Worm (Caenorhabditis elegans) whole organism, midembryonic: ENCODE data around the gene str-47.

Experiments
- cog-1 ChIP-seq: sonication (generic microtip); optimal IDR thresholded peaks from 2 replicates; lab custom pipeline; 2016; ENCODE audit warnings: missing genetic modification characterization, missing compliant biosample characterization
- flt-1 ChIP-seq: fragments of 200-800 bp; sonication (Bioruptor generic); IDR thresholded peaks from 2 replicates; pipeline ENCODE4 v1.3.6; 2022; ENCODE audit warnings: missing genetic modification characterization, missing compliant biosample characterization
- klf-2 ChIP-seq: fragments of 200-800 bp; sonication (Bioruptor generic); conservative IDR thresholded peaks from 2 replicates; pipeline ENCODE4 v1.3.6; 2022; ENCODE audit warnings: missing genetic modification reagents, missing genetic modification characterization, missing compliant biosample characterization
- ztf-23 ChIP-seq: fragments of 200-800 bp; sonication (Bioruptor generic); IDR thresholded peaks from 2 replicates; pipeline ENCODE4 v1.3.6; 2022; ENCODE audit warnings: missing genetic modification reagents, missing genetic modification characterization, missing compliant biosample characterization
- ztf-29 ChIP-seq: fragments of 200-800 bp; sonication (Bioruptor generic); IDR thresholded peaks from 2 replicates; pipeline ENCODE4 v1.3.6; 2022; ENCODE audit warnings: missing genetic modification reagents, missing genetic modification characterization, missing compliant biosample characterization

ce11 chrV:7647147-7647546 lies 1.6 kb downstream of the str-47 start:
- TF ChIP-seq flt-1: no peak
- no peak for TF ChIP-seq klf-2 (GFP tag; lab: Robert Waterston, UW)
- no peak for TF ChIP-seq ztf-29 (GFP tag; lab: Robert Waterston, UW)
- TF ChIP-seq ztf-23: no peak
- TF ChIP-seq cog-1 (tag; lab: Kevin White, UChicago): no peak
